Fruit fly (Drosophila melanogaster) whole organism, embryonic: ENCODE measurements around the gene isoQC.
A peak's percentile ranks its signal among the peaks of the same experiment; 100 is the strongest.

Experiments used
- Bgb ChIP-seq: fragments of 200-800 bp; sonication (Bioruptor generic); IDR thresholded peaks from 2 replicates; pipeline ENCODE4 v1.3.6; 2022; ENCODE audit warnings: missing biosample characterization, missing genetic modification characterization; ENCODE audit not compliant: partially characterized antibody
- CG10543 ChIP-seq: fragments of 200-800 bp; sonication (Bioruptor generic); optimal IDR thresholded peaks from 3 replicates; lab custom pipeline; 2017; ENCODE audit warnings: missing biosample characterization, mild to moderate bottlenecking, missing genetic modification characterization, moderate library complexity
- CG10959 ChIP-seq: fragments of 200-800 bp; sonication (Bioruptor generic); IDR thresholded peaks from 2 replicates; pipeline ENCODE4 v1.3.6; 2022; ENCODE audit warnings: missing biosample characterization, missing genetic modification characterization
- CG14014 ChIP-seq: fragments of 200-800 bp; sonication (Bioruptor generic); IDR thresholded peaks from 2 replicates; pipeline ENCODE4 v1.3.6; 2022; ENCODE audit warnings: missing biosample characterization, missing genetic modification characterization
- CG18262 ChIP-seq: fragments of 200-800 bp; optimal IDR thresholded peaks from 3 replicates; lab custom pipeline; 2019; ENCODE audit warnings: missing biosample characterization, mild to moderate bottlenecking, missing genetic modification characterization, moderate library complexity
- CG2712 ChIP-seq: fragments of 200-800 bp; optimal IDR thresholded peaks from 3 replicates; lab custom pipeline; 2019; ENCODE audit warnings: missing biosample characterization, mild to moderate bottlenecking, missing genetic modification characterization, moderate library complexity
- CG31224 ChIP-seq: fragments of 200-800 bp; sonication (Bioruptor generic); IDR thresholded peaks from 2 replicates; pipeline ENCODE4 v1.3.6; 2022; ENCODE audit warnings: missing biosample characterization, missing genetic modification characterization
- CG3163 ChIP-seq: fragments of 200-800 bp; sonication (Bioruptor generic); optimal IDR thresholded peaks from 3 replicates; lab custom pipeline; 2016; ENCODE audit warnings: missing biosample characterization, missing genetic modification characterization
- CG3281 ChIP-seq: fragments of 200-800 bp; sonication (Bioruptor generic); optimal IDR thresholded peaks from 3 replicates; lab custom pipeline; 2017; ENCODE audit warnings: missing biosample characterization, mild to moderate bottlenecking, missing genetic modification characterization
- CG34422 ChIP-seq: fragments of 200-800 bp; sonication (Bioruptor generic); IDR thresholded peaks from 3 replicates; pipeline ENCODE4 v1.3.6; 2022; ENCODE audit warnings: missing biosample characterization, missing genetic modification characterization
- CG4820 ChIP-seq: fragments of 200-800 bp; sonication (Bioruptor generic); optimal IDR thresholded peaks from 3 replicates; lab custom pipeline; 2016; ENCODE audit warnings: missing biosample characterization, missing genetic modification characterization
- CG5953 ChIP-seq: fragments of 200-800 bp; sonication (Bioruptor generic); IDR thresholded peaks from 2 replicates; pipeline ENCODE4 v1.3.6; 2022; ENCODE audit warnings: missing biosample characterization, missing genetic modification characterization
- CG6175 ChIP-seq: fragments of 200-800 bp; sonication (Bioruptor generic); IDR thresholded peaks from 3 replicates; pipeline ENCODE4 v1.3.6; 2022; ENCODE audit warnings: missing biosample characterization, missing genetic modification characterization
- CG6272 ChIP-seq: fragments of 200-800 bp; sonication (Bioruptor generic); IDR thresholded peaks from 2 replicates; pipeline ENCODE4 v1.3.6; 2022; ENCODE audit warnings: missing biosample characterization, missing genetic modification characterization
- CG6813 ChIP-seq: fragments of 200-800 bp; sonication (Bioruptor generic); optimal IDR thresholded peaks from 2 replicates; lab custom pipeline; 2017; ENCODE audit warnings: missing biosample characterization, missing genetic modification characterization, mild to moderate bottlenecking, moderate library complexity, missing genetic modification reagents
- CG7271 ChIP-seq: fragments of 200-800 bp; sonication (Bioruptor generic); optimal IDR thresholded peaks from 2 replicates; lab custom pipeline; 2018; ENCODE audit warnings: missing biosample characterization, mild to moderate bottlenecking, missing genetic modification characterization, moderate library complexity
- CG8290 ChIP-seq, 3 experiments: fragments of 200-800 bp; sonication (Bioruptor generic); optimal IDR thresholded peaks; 2 replicates each; lab custom pipeline; 2016 to 2019; ENCODE audit warnings: missing biosample characterization in 3 of 3, missing genetic modification characterization in 3 of 3, mild to moderate bottlenecking in 2 of 3, moderate library complexity in 1 of 3
- CG8388 ChIP-seq: fragments of 200-800 bp; sonication (Bioruptor generic); optimal IDR thresholded peaks from 2 replicates; lab custom pipeline; 2019; ENCODE audit warnings: missing biosample characterization, mild to moderate bottlenecking, missing genetic modification characterization, moderate library complexity
- CG9727 ChIP-seq: fragments of 200-800 bp; sonication (Bioruptor generic); optimal IDR thresholded peaks from 3 replicates; lab custom pipeline; 2017; ENCODE audit warnings: missing biosample characterization, mild to moderate bottlenecking, missing genetic modification characterization
- Deaf1 ChIP-seq: fragments of 200-800 bp; optimal IDR thresholded peaks from 3 replicates; lab custom pipeline; 2019; ENCODE audit warnings: missing biosample characterization, mild to moderate bottlenecking, missing genetic modification characterization, moderate library complexity
- Elba2 ChIP-seq: fragments of 200-800 bp; sonication (Bioruptor generic); optimal IDR thresholded peaks from 3 replicates; lab custom pipeline; 2016; ENCODE audit warnings: missing biosample characterization, missing genetic modification characterization
- HmgD ChIP-seq: fragments of 200-800 bp; sonication (Bioruptor generic); optimal IDR thresholded peaks from 3 replicates; lab custom pipeline; 2016; ENCODE audit warnings: missing biosample characterization, missing genetic modification characterization
- HmgZ ChIP-seq: fragments of 200-800 bp; sonication (Bioruptor generic); optimal IDR thresholded peaks from 2 replicates; lab custom pipeline; 2018; ENCODE audit warnings: missing biosample characterization, mild to moderate bottlenecking, missing genetic modification characterization
- Hr51 ChIP-seq, 2 experiments: fragments of 200-800 bp; sonication (Bioruptor generic); optimal IDR thresholded peaks; 2 replicates in 1 of 2; 3 replicates in 1 of 2; lab custom pipeline; 2016 to 2018; ENCODE audit warnings: missing biosample characterization in 2 of 2, missing genetic modification characterization in 2 of 2, mild to moderate bottlenecking in 1 of 2, moderate library complexity in 1 of 2
- Hr78 ChIP-seq, 2 experiments: fragments of 200-800 bp in 1 of 2; fragments of >200 bp in 1 of 2; sonication (Bioruptor generic) in 1 of 2; optimal IDR thresholded peaks; 2 replicates each; lab custom pipeline; 2017 to 2019; ENCODE audit warnings: missing biosample characterization in 2 of 2, missing genetic modification characterization in 2 of 2, mild to moderate bottlenecking in 1 of 2, moderate library complexity in 1 of 2
- Oaz ChIP-seq: fragments of 200-800 bp; sonication (Bioruptor generic); IDR thresholded peaks from 2 replicates; pipeline ENCODE4 v1.3.6; 2022; ENCODE audit warnings: missing biosample characterization, missing genetic modification characterization
- Scr ChIP-seq: fragments of 200-800 bp; sonication (Bioruptor generic); IDR thresholded peaks from 2 replicates; pipeline ENCODE4 v1.3.6; 2022; ENCODE audit warnings: missing biosample characterization, missing genetic modification characterization; ENCODE audit not compliant: partially characterized antibody
- Sox102F ChIP-seq: fragments of 200-800 bp; sonication (Bioruptor generic); optimal IDR thresholded peaks from 2 replicates; lab custom pipeline; 2018; ENCODE audit warnings: missing biosample characterization, mild to moderate bottlenecking, missing genetic modification characterization, moderate library complexity
- Ssrp ChIP-seq: fragments of 200-800 bp; sonication (Bioruptor generic); optimal IDR thresholded peaks from 2 replicates; lab custom pipeline; 2018; ENCODE audit warnings: missing biosample characterization, mild to moderate bottlenecking, missing genetic modification characterization, moderate library complexity
- TFAM ChIP-seq: fragments of 200-800 bp; sonication (Bioruptor generic); optimal IDR thresholded peaks from 2 replicates; lab custom pipeline; 2017; ENCODE audit warnings: missing biosample characterization, missing genetic modification characterization, inconsistent platforms
- Xbp1 ChIP-seq: fragments of 200-800 bp; sonication (Bioruptor generic); optimal IDR thresholded peaks from 3 replicates; lab custom pipeline; 2016; ENCODE audit warnings: missing biosample characterization, mild to moderate bottlenecking, missing genetic modification characterization
- bigmax ChIP-seq: fragments of 200-800 bp; sonication (Bioruptor generic); optimal IDR thresholded peaks from 2 replicates; lab custom pipeline; 2018; ENCODE audit warnings: missing biosample characterization, mild to moderate bottlenecking, missing genetic modification characterization
- chm ChIP-seq: fragments of 200-800 bp; sonication (Bioruptor generic); IDR thresholded peaks from 2 replicates; pipeline ENCODE4 v1.3.6; 2022; ENCODE audit warnings: missing biosample characterization, missing genetic modification characterization
- crol ChIP-seq: fragments of 200-800 bp; sonication (Bioruptor generic); IDR thresholded peaks from 2 replicates; pipeline ENCODE4 v1.3.6; 2022; ENCODE audit warnings: missing biosample characterization, missing genetic modification characterization
- gcm2 ChIP-seq: fragments of 200-800 bp; sonication (Bioruptor generic); optimal IDR thresholded peaks from 2 replicates; lab custom pipeline; 2016; ENCODE audit warnings: missing biosample characterization, missing genetic modification characterization
- gro ChIP-seq: fragments of 200-800 bp; sonication (Bioruptor generic); optimal IDR thresholded peaks from 2 replicates; lab custom pipeline; 2016; ENCODE audit warnings: missing biosample characterization, missing genetic modification characterization
- gsb-n ChIP-seq: fragments of 200-800 bp; sonication (Bioruptor generic); optimal IDR thresholded peaks from 3 replicates; lab custom pipeline; 2018; ENCODE audit warnings: missing biosample characterization, mild to moderate bottlenecking, missing genetic modification characterization
- hb ChIP-seq: fragments of 200-800 bp; sonication (Bioruptor generic); IDR thresholded peaks from 3 replicates; pipeline ENCODE4 v1.3.6; 2022; ENCODE audit warnings: missing biosample characterization, missing genetic modification characterization; ENCODE audit not compliant: partially characterized antibody
- lbe ChIP-seq: fragments of 200-800 bp; sonication (Bioruptor generic); optimal IDR thresholded peaks from 2 replicates; lab custom pipeline; 2016; ENCODE audit warnings: missing biosample characterization, mild to moderate bottlenecking, missing genetic modification characterization
- lola ChIP-seq, 3 experiments: fragments of >200 bp in 2 of 3; fragments of 200-800 bp in 1 of 3; sonication (Bioruptor generic) in 1 of 3; optimal IDR thresholded peaks; 2 replicates each; lab custom pipeline; 2017 to 2019; ENCODE audit warnings: missing biosample characterization in 3 of 3, missing genetic modification characterization in 3 of 3, mild to moderate bottlenecking in 1 of 3, moderate library complexity in 1 of 3
- p53 ChIP-seq: fragments of 200-800 bp; sonication (Bioruptor generic); optimal IDR thresholded peaks from 2 replicates; lab custom pipeline; 2016; ENCODE audit warnings: missing biosample characterization, missing genetic modification characterization
- row ChIP-seq: fragments of 200-800 bp; sonication (Bioruptor generic); IDR thresholded peaks from 3 replicates; pipeline ENCODE4 v1.3.6; 2022; ENCODE audit warnings: missing biosample characterization, missing genetic modification characterization
- salm ChIP-seq: fragments of 200-800 bp; sonication (Bioruptor generic); optimal IDR thresholded peaks from 2 replicates; lab custom pipeline; 2018; ENCODE audit warnings: missing biosample characterization, mild to moderate bottlenecking, missing genetic modification characterization
- stc ChIP-seq: fragments of 200-800 bp; sonication (Bioruptor generic); IDR thresholded peaks from 2 replicates; pipeline ENCODE4 v1.3.6; 2022; ENCODE audit warnings: missing biosample characterization, missing genetic modification characterization
- ttk ChIP-seq: fragments of 200-800 bp; sonication (Bioruptor generic); IDR thresholded peaks from 2 replicates; pipeline ENCODE4 v2.1.2; 2022; ENCODE audit warnings: missing biosample characterization, missing genetic modification characterization
- twi ChIP-seq: fragments of 200-800 bp; optimal IDR thresholded peaks from 2 replicates; lab custom pipeline; 2019; ENCODE audit warnings: missing biosample characterization, mild to moderate bottlenecking, missing genetic modification characterization, moderate library complexity
- zen2 ChIP-seq: fragments of 200-800 bp; sonication (Bioruptor generic); IDR thresholded peaks from 3 replicates; pipeline ENCODE4 v1.3.6; 2022; ENCODE audit warnings: missing biosample characterization, missing genetic modification characterization; ENCODE audit not compliant: partially characterized antibody
- zfh2 ChIP-seq: fragments of 200-800 bp; sonication (Bioruptor generic); optimal IDR thresholded peaks from 2 replicates; lab custom pipeline; 2016; ENCODE audit warnings: missing biosample characterization, missing genetic modification characterization

The isoQC gene

DNA sequence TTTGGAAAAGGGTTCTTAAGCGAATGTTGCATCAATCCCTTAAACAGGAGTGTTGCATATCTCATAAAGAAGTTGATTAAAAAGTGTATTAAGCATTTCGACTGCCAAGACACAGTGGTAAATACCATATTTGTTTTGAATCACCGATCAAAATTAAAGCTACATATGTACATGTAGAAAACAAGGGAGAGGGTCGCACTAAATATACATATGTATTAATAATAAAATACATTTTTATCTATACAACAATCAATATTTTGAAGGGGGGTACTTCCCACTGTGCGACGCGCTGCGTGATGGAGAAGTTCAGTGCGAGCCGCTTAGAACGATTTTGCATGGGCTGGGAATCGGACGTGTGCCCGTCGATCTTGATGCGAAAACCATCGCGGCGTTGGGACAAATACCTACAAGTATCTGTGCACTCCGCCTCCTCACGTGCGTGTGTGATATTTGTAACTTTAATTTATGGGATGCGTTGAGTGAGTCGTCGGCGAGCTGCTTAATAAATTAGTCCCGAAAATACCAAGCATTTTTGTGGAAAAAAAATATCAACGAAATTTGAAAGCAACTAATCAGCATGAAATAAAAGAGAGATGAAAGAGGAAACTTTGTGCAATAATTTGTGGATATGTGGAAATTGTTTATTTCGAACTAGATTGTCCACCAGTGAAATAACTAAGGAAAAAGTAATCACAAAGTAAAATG is 29.3 kb upstream of the isoQC start (continued):
- TF ChIP-seq Ssrp (tag; lab: Kevin White, UChicago) (peak; percentile 82), CG8290 (GFP tag; optimal IDR thresholded peaks at IDR 0.05; lab: Kevin White, UChicago) (peak; percentile 48), CG8290 (tag; optimal IDR thresholded peaks at IDR 0.05; lab: Kevin White, UChicago) (peak; percentile 0 to 82), Hr51 (GFP tag; optimal IDR thresholded peaks at IDR 0.05; lab: Kevin White, UChicago) (peak in 1 of 2 experiments; percentile 90), CG18262 (tag; lab: Kevin White, UChicago) (peak; percentile 88), CG6175 (peak; percentile 77), zfh2 (GFP tag; lab: Kevin White, UChicago) (peak; percentile 34), Oaz (GFP tag; lab: Robert Waterston, UW) (peak; percentile 85), CG7271 (tag; lab: Kevin White, UChicago) (peak; percentile 71), zen2 (GFP tag; lab: Robert Waterston, UW) (no peak), CG10543 (GFP tag; lab: Kevin White, UChicago) (peak; percentile 9), Elba2 (GFP tag; lab: Kevin White, UChicago) (peak; percentile 32), crol (GFP tag; lab: Robert Waterston, UW) (0 out of 2 replicates have a peak, but pooled peaks have one; percentile 27), CG31224 (GFP tag; lab: Robert Waterston, UW) (peak; percentile 75), TFAM (GFP tag; lab: Kevin White, UChicago) (peak; percentile 46), row (GFP tag; lab: Robert Waterston, UW) (peak; percentile 92), gro (GFP tag; lab: Kevin White, UChicago) (no peak), CG3281 (GFP tag; lab: Kevin White, UChicago) (peak; percentile 86), Sox102F (GFP tag; lab: Kevin White, UChicago) (peak; percentile 91), CG3163 (GFP tag; lab: Kevin White, UChicago) (no peak), CG14014 (GFP tag; lab: Robert Waterston, UW) (peak; percentile 88), lbe (GFP tag; lab: Kevin White, UChicago) (peak; percentile 91), CG10959 (GFP tag; lab: Robert Waterston, UW) (peak; percentile 84), CG2712 (tag; lab: Kevin White, UChicago) (peak; percentile 91), HmgD (GFP tag; lab: Kevin White, UChicago) (no peak), bigmax (no peak), HmgZ (tag; lab: Kevin White, UChicago) (peak; percentile 74), CG4820 (GFP tag; lab: Kevin White, UChicago) (peak; percentile 80), CG6813 (GFP tag; lab: Kevin White, UChicago) (peak; percentile 85), gcm2 (peak; percentile 33), ttk (GFP tag; lab: Robert Waterston, UW) (peak; percentile 87), hb (GFP tag; lab: Robert Waterston, UW) (0 out of 3 replicates have a peak, but pooled peaks have one; percentile 15), Deaf1 (tag; lab: Kevin White, UChicago) (peak; percentile 63), CG9727 (GFP tag; lab: Kevin White, UChicago) (peak; percentile 87), Xbp1 (GFP tag; lab: Kevin White, UChicago) (peak; percentile 79), stc (GFP tag; lab: Robert Waterston, UW) (peak; percentile 91), salm (tag; lab: Kevin White, UChicago) (peak; percentile 72), Hr78 (GFP tag; optimal IDR thresholded peaks at IDR 0.05; lab: Kevin White, UChicago) (peak in 1 of 2 experiments; percentile 33), lola (GFP tag; optimal IDR thresholded peaks at IDR 0.05; lab: Kevin White, UChicago) (peak in 1 of 3 experiments; percentile 60), Bgb (GFP tag; lab: Robert Waterston, UW) (0 out of 2 replicates have a peak, but pooled peaks have one; percentile 21), chm (peak; percentile 93), CG8388 (GFP tag; lab: Kevin White, UChicago) (peak; percentile 83), CG5953 (peak; percentile 85), p53 (GFP tag; lab: Kevin White, UChicago) (no peak), gsb-n (tag; lab: Kevin White, UChicago) (peak; percentile 74), Scr (GFP tag; lab: Robert Waterston, UW) (0 out of 2 replicates have a peak, but pooled peaks have one; percentile 9), CG6272 (GFP tag; lab: Robert Waterston, UW) (peak; percentile 79), twi (tag; lab: Kevin White, UChicago) (peak; percentile 51), CG34422 (peak; percentile 94)
